Worm (Caenorhabditis elegans) whole organism, L1 larva: ENCODE data around the gene K11D12.13.

Experiments used
- C04F5.9 ChIP-seq: sonication (generic microtip); optimal IDR thresholded peaks from 2 replicates; lab custom pipeline; 2016; ENCODE audit warnings: missing genetic modification characterization, missing compliant biosample characterization
- ceh-8 ChIP-seq: fragments of 200-800 bp; sonication (Bioruptor generic); optimal IDR thresholded peaks from 2 replicates; lab custom pipeline; 2018; ENCODE audit warnings: mild to moderate bottlenecking, missing genetic modification characterization, moderate library complexity, missing compliant biosample characterization
- efl-1 ChIP-seq, 4 experiments: fragments of 150-350 bp; optimal IDR thresholded peaks in 3 of 4; peaks in 1 of 4; 1 replicate in 1 of 4; 2 replicates in 3 of 4; lab custom pipeline; 2014; ENCODE audit warnings: missing biosample characterization in 2 of 4, missing genetic modification characterization in 2 of 4, missing genetic modification reagents in 2 of 4
- elt-3 ChIP-seq, 6 experiments: fragments of 150-350 bp in 1 of 6; sonication (generic microtip); optimal IDR thresholded peaks; 2 replicates each; lab custom pipeline; 2017 to 2018; ENCODE audit warnings: missing biosample characterization in 6 of 6, missing genetic modification characterization in 6 of 6, inconsistent platforms in 1 of 6
- jun-1 ChIP-seq: fragments of 150-350 bp; optimal IDR thresholded peaks from 2 replicates; lab custom pipeline; 2014; ENCODE audit warnings: missing biosample characterization, missing genetic modification reagents, missing genetic modification characterization
- lin-13 ChIP-seq: fragments of 150-350 bp; optimal IDR thresholded peaks from 2 replicates; lab custom pipeline; 2014; ENCODE audit warnings: missing biosample characterization, missing genetic modification reagents, missing genetic modification characterization
- lin-39 ChIP-seq: fragments of 150-350 bp; optimal IDR thresholded peaks from 2 replicates; lab custom pipeline; 2014; ENCODE audit warnings: missing biosample characterization, missing genetic modification reagents, missing genetic modification characterization
- nhr-11 ChIP-seq: fragments of 150-350 bp; optimal IDR thresholded peaks from 2 replicates; lab custom pipeline; 2014; ENCODE audit warnings: missing biosample characterization, missing genetic modification characterization
- nhr-19 ChIP-seq: fragments of 200-800 bp; sonication (Bioruptor generic); conservative IDR thresholded peaks from 2 replicates; pipeline ENCODE4 v1.3.6; 2022; ENCODE audit warnings: missing genetic modification characterization, missing compliant biosample characterization
- nhr-28 ChIP-seq: fragments of 150-350 bp; optimal IDR thresholded peaks from 2 replicates; lab custom pipeline; 2014; ENCODE audit warnings: missing biosample characterization, missing genetic modification characterization
- pag-3 ChIP-seq: sonication (generic microtip); optimal IDR thresholded peaks from 2 replicates; lab custom pipeline; 2017; ENCODE audit warnings: missing genetic modification characterization, mild to moderate bottlenecking, missing compliant biosample characterization, antibody characterized with exemption, borderline replicate concordance; ENCODE audit not compliant: insufficient read depth
- pqm-1 ChIP-seq: sonication (generic microtip); optimal IDR thresholded peaks from 3 replicates; lab custom pipeline; 2017; ENCODE audit warnings: missing biosample characterization, missing genetic modification characterization
- tbx-2 ChIP-seq: sonication (generic microtip); optimal IDR thresholded peaks from 2 replicates; lab custom pipeline; 2016; ENCODE audit warnings: missing genetic modification characterization, missing compliant biosample characterization
- ztf-4 ChIP-seq: fragments of 150-350 bp; optimal IDR thresholded peaks from 2 replicates; lab custom pipeline; 2014; ENCODE audit warnings: missing biosample characterization, missing genetic modification characterization

DNA sequence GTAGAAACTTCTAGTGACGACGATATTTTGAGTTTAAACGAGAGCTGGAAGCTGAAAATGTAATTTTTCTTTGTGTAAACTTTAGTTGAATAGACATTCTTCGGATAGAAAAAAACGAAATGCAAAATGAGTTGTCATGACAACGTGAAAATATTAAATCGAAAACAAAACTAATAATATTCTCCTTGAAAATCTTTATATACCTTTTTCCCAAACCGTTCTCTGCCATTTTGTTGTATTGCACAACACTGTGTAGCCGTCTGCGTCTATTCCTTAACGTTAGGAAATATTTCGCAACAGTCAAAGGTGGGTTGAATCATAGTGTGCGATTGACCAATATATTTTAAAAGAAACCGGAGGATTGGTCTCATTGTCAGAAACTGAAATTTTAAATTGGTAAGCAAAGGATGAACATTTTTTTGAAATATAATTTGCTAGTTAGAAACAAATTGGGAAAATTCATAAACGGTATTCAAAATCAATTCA is 47.7 kb downstream of the K11D12.13 start, which contains the start of gene Y58A7A.3:
- TF ChIP-seq lin-39 (tag; lab: Kevin White, UChicago) = no peak
- TF ChIP-seq pag-3 = no peak
- peak; percentile 19; the same call in 1 of the 2 replicates for TF ChIP-seq nhr-19
- TF ChIP-seq nhr-28 = no peak
- TF ChIP-seq efl-1 (optimal IDR thresholded peaks at IDR 0.05; lab: Kevin White, UChicago) = peak; percentile 36 to 60
- peak in 1 of 2 experiments; percentile 39 for TF ChIP-seq efl-1 (GFP tag; optimal IDR thresholded peaks at IDR 0.05 in 1 of 2; lab: Kevin White, UChicago)
- TF ChIP-seq tbx-2 (tag; lab: Kevin White, UChicago) = no peak
- TF ChIP-seq nhr-11 (tag; lab: Kevin White, UChicago) = peak; percentile 22
- TF ChIP-seq ceh-8 (GFP tag; lab: Kevin White, UChicago) = no peak
- no peak for TF ChIP-seq ztf-4 (tag; lab: Kevin White, UChicago)
- no peak for TF ChIP-seq C04F5.9 (tag; lab: Kevin White, UChicago)
- TF ChIP-seq lin-13 (GFP tag; lab: Kevin White, UChicago) = no peak
- peak; percentile 35 for TF ChIP-seq jun-1 (tag; lab: Kevin White, UChicago)
- no peak for TF ChIP-seq pqm-1 (tag; lab: Kevin White, UChicago)
- TF ChIP-seq elt-3 (tag; optimal IDR thresholded peaks at IDR 0.05; lab: Kevin White, UChicago) = peak in 2 of 6 experiments; percentile 57 to 60
